Fruit fly (Drosophila melanogaster) whole organism, prepupa: Measurements from ENCODE around the gene CG10383.
A peak's percentile ranks its signal among the peaks of the same experiment; 100 is the strongest.

ENCODE experiments used
- Blimp-1 ChIP-seq: fragments of 200-800 bp; sonication (Bioruptor generic); optimal IDR thresholded peaks from 3 replicates; lab custom pipeline; 2017; ENCODE audit warnings: missing biosample characterization, missing genetic modification characterization, mild to moderate bottlenecking, moderate library complexity, missing genetic modification reagents
- CG10631 ChIP-seq: fragments of 200-800 bp; sonication (Bioruptor generic); optimal IDR thresholded peaks from 2 replicates; lab custom pipeline; 2016; ENCODE audit warnings: missing biosample characterization, missing genetic modification characterization
- CG10669 ChIP-seq: fragments of 200-800 bp; sonication (Bioruptor generic); optimal IDR thresholded peaks from 3 replicates; lab custom pipeline; 2018; ENCODE audit warnings: missing biosample characterization, mild to moderate bottlenecking, missing genetic modification characterization, moderate library complexity
- CG11294 ChIP-seq: fragments of 200-800 bp; sonication (Bioruptor generic); IDR thresholded peaks from 2 replicates; pipeline ENCODE4 v1.3.6; 2022; ENCODE audit warnings: missing biosample characterization, missing genetic modification characterization
- CG11762 ChIP-seq: fragments of 200-800 bp; sonication (Bioruptor generic); optimal IDR thresholded peaks from 3 replicates; lab custom pipeline; 2016; ENCODE audit warnings: missing biosample characterization, missing genetic modification characterization; ENCODE audit not compliant: insufficient read depth
- CG11902 ChIP-seq: fragments of 200-800 bp; sonication (Bioruptor generic); optimal IDR thresholded peaks from 3 replicates; lab custom pipeline; 2016; ENCODE audit warnings: missing biosample characterization, missing genetic modification characterization
- CG15336 ChIP-seq: fragments of 200-800 bp; sonication (Bioruptor generic); IDR thresholded peaks from 2 replicates; pipeline ENCODE4 v1.3.6; 2022; ENCODE audit warnings: missing biosample characterization, missing genetic modification characterization
- CG1621 ChIP-seq: fragments of 200-800 bp; sonication (Bioruptor generic); optimal IDR thresholded peaks from 3 replicates; lab custom pipeline; 2018; ENCODE audit warnings: missing biosample characterization, mild to moderate bottlenecking, missing genetic modification characterization
- CG3032 ChIP-seq: fragments of 200-800 bp; optimal IDR thresholded peaks from 2 replicates; lab custom pipeline; 2019; ENCODE audit warnings: missing biosample characterization, mild to moderate bottlenecking, missing genetic modification characterization, moderate library complexity
- CG34406 ChIP-seq: fragments of 200-800 bp; sonication (Bioruptor generic); optimal IDR thresholded peaks from 3 replicates; lab custom pipeline; 2016; ENCODE audit warnings: missing biosample characterization, missing genetic modification characterization
- CG4318 ChIP-seq: fragments of 200-800 bp; sonication (Bioruptor generic); optimal IDR thresholded peaks from 3 replicates; lab custom pipeline; 2017; ENCODE audit warnings: missing biosample characterization, mild to moderate bottlenecking, missing genetic modification characterization
- CG6163 ChIP-seq: fragments of 200-800 bp; sonication (Bioruptor generic); IDR thresholded peaks from 3 replicates; pipeline ENCODE4 v1.3.6; 2022; ENCODE audit warnings: missing biosample characterization, missing genetic modification characterization
- CG6792 ChIP-seq: fragments of 200-800 bp; sonication (Bioruptor generic); optimal IDR thresholded peaks from 3 replicates; lab custom pipeline; 2016; ENCODE audit warnings: missing biosample characterization, missing genetic modification characterization
- CG6854 ChIP-seq: fragments of 200-800 bp; sonication (Bioruptor generic); optimal IDR thresholded peaks from 2 replicates; lab custom pipeline; 2017; ENCODE audit warnings: missing biosample characterization, mild to moderate bottlenecking, missing genetic modification characterization
- CG8119 ChIP-seq: fragments of 200-800 bp; sonication (Bioruptor generic); IDR thresholded peaks from 3 replicates; pipeline ENCODE4 v1.3.6; 2022; ENCODE audit warnings: missing biosample characterization, missing genetic modification characterization
- CG8632 ChIP-seq: fragments of 200-800 bp; sonication (Bioruptor generic); optimal IDR thresholded peaks from 3 replicates; lab custom pipeline; 2016; ENCODE audit warnings: missing biosample characterization, missing genetic modification characterization
- CG9139 ChIP-seq: fragments of 200-800 bp; sonication (Bioruptor generic); optimal IDR thresholded peaks from 3 replicates; lab custom pipeline; 2017; ENCODE audit warnings: missing biosample characterization, mild to moderate bottlenecking, missing genetic modification characterization
- Eip75B ChIP-seq: fragments of 200-800 bp; sonication (Bioruptor generic); optimal IDR thresholded peaks from 3 replicates; lab custom pipeline; 2016; ENCODE audit warnings: missing biosample characterization, missing genetic modification characterization
- Eip93F ChIP-seq: fragments of 200-800 bp; sonication (Bioruptor generic); optimal IDR thresholded peaks from 2 replicates; lab custom pipeline; 2016; ENCODE audit warnings: missing biosample characterization, mild to moderate bottlenecking, missing genetic modification characterization
- Ets96B ChIP-seq: fragments of 200-800 bp; optimal IDR thresholded peaks from 2 replicates; lab custom pipeline; 2019; ENCODE audit warnings: missing biosample characterization, mild to moderate bottlenecking, missing genetic modification characterization, moderate library complexity
- Gug ChIP-seq: fragments of 200-800 bp; sonication (Bioruptor generic); IDR thresholded peaks from 2 replicates; pipeline ENCODE4 v1.3.6; 2022; ENCODE audit warnings: missing biosample characterization, missing genetic modification characterization
- Hr38 ChIP-seq: sonication (Bioruptor generic); optimal IDR thresholded peaks from 2 replicates; lab custom pipeline; 2016; ENCODE audit warnings: missing biosample characterization, missing genetic modification characterization
- Hr39 ChIP-seq: fragments of 200-800 bp; sonication (Bioruptor generic); optimal IDR thresholded peaks from 2 replicates; lab custom pipeline; 2016; ENCODE audit warnings: missing biosample characterization, missing genetic modification characterization
- Hr4 ChIP-seq: fragments of 200-800 bp; sonication (Bioruptor generic); optimal IDR thresholded peaks from 3 replicates; lab custom pipeline; 2016; ENCODE audit warnings: missing biosample characterization, missing genetic modification characterization
- Lpt ChIP-seq: fragments of 200-800 bp; sonication (Bioruptor generic); optimal IDR thresholded peaks from 3 replicates; lab custom pipeline; 2016; ENCODE audit warnings: missing biosample characterization, missing genetic modification characterization
- OdsH ChIP-seq: fragments of 200-800 bp; sonication (Bioruptor generic); optimal IDR thresholded peaks from 3 replicates; lab custom pipeline; 2016; ENCODE audit warnings: missing biosample characterization, missing genetic modification characterization
- Smox ChIP-seq: fragments of 200-800 bp; sonication (Bioruptor generic); optimal IDR thresholded peaks from 3 replicates; lab custom pipeline; 2016; ENCODE audit warnings: missing biosample characterization, missing genetic modification characterization
- Sox102F ChIP-seq: fragments of 200-800 bp; sonication (Bioruptor generic); optimal IDR thresholded peaks from 2 replicates; lab custom pipeline; 2016; ENCODE audit warnings: missing biosample characterization, mild to moderate bottlenecking, missing genetic modification characterization
- Sox14 ChIP-seq: fragments of 200-800 bp; sonication (Bioruptor generic); optimal IDR thresholded peaks from 3 replicates; lab custom pipeline; 2016; ENCODE audit warnings: missing biosample characterization, missing genetic modification characterization
- Sox15 ChIP-seq: fragments of 200-800 bp; sonication (Bioruptor generic); optimal IDR thresholded peaks from 3 replicates; lab custom pipeline; 2016; ENCODE audit warnings: missing biosample characterization, missing genetic modification characterization
- achi ChIP-seq: fragments of 200-800 bp; sonication (Bioruptor generic); optimal IDR thresholded peaks from 3 replicates; lab custom pipeline; 2016; ENCODE audit warnings: missing biosample characterization, missing genetic modification characterization
- acj6 ChIP-seq: fragments of 200-800 bp; sonication (Bioruptor generic); optimal IDR thresholded peaks from 3 replicates; lab custom pipeline; 2016; ENCODE audit warnings: missing biosample characterization, missing genetic modification characterization
- cyc ChIP-seq: fragments of 200-800 bp; sonication (Bioruptor generic); optimal IDR thresholded peaks from 3 replicates; lab custom pipeline; 2016; ENCODE audit warnings: missing biosample characterization, missing genetic modification characterization
- dac ChIP-seq: fragments of 200-800 bp; sonication (Bioruptor generic); optimal IDR thresholded peaks from 2 replicates; lab custom pipeline; 2017; ENCODE audit warnings: missing biosample characterization, mild to moderate bottlenecking, missing genetic modification characterization
- esn ChIP-seq: fragments of 200-800 bp; sonication (Bioruptor generic); optimal IDR thresholded peaks from 2 replicates; lab custom pipeline; 2016; ENCODE audit warnings: missing biosample characterization, mild to moderate bottlenecking, missing genetic modification characterization, moderate library complexity
- fd59A ChIP-seq: fragments of 200-800 bp; sonication (Bioruptor generic); optimal IDR thresholded peaks from 2 replicates; lab custom pipeline; 2017; ENCODE audit warnings: missing biosample characterization, mild to moderate bottlenecking, missing genetic modification characterization, missing genetic modification reagents
- fd85E ChIP-seq: fragments of 200-800 bp; sonication (Bioruptor generic); optimal IDR thresholded peaks from 3 replicates; lab custom pipeline; 2016; ENCODE audit warnings: missing biosample characterization, missing genetic modification characterization
- fkh ChIP-seq: fragments of 200-800 bp; sonication (Bioruptor generic); optimal IDR thresholded peaks from 3 replicates; lab custom pipeline; 2017; ENCODE audit warnings: missing biosample characterization, mild to moderate bottlenecking, missing genetic modification characterization, moderate library complexity
- lz ChIP-seq: fragments of 200-800 bp; sonication (Bioruptor generic); optimal IDR thresholded peaks from 3 replicates; lab custom pipeline; 2016; ENCODE audit warnings: missing biosample characterization, missing genetic modification characterization
- net ChIP-seq: fragments of 200-800 bp; sonication (Bioruptor generic); optimal IDR thresholded peaks from 3 replicates; lab custom pipeline; 2016; ENCODE audit warnings: missing biosample characterization, missing genetic modification characterization
- pdm3 ChIP-seq: fragments of 200-800 bp; sonication (Bioruptor generic); optimal IDR thresholded peaks from 3 replicates; lab custom pipeline; 2016; ENCODE audit warnings: missing biosample characterization, missing genetic modification characterization
- salr ChIP-seq, 2 experiments: fragments of 200-800 bp; sonication (Bioruptor generic); optimal IDR thresholded peaks; 3 replicates each; lab custom pipeline; 2016 to 2018; ENCODE audit warnings: missing biosample characterization in 2 of 2, missing genetic modification characterization in 2 of 2, mild to moderate bottlenecking in 1 of 2
- spab ChIP-seq: fragments of 200-800 bp; sonication (Bioruptor generic); optimal IDR thresholded peaks from 2 replicates; lab custom pipeline; 2017; ENCODE audit warnings: missing biosample characterization, mild to moderate bottlenecking, missing genetic modification characterization, missing genetic modification reagents
- ss ChIP-seq, 2 experiments: fragments of 200-800 bp; sonication (Bioruptor generic); optimal IDR thresholded peaks; 2 replicates in 1 of 2; 3 replicates in 1 of 2; lab custom pipeline; 2017 to 2018; ENCODE audit warnings: mild to moderate bottlenecking in 2 of 2, missing biosample characterization in 2 of 2, missing genetic modification characterization in 2 of 2, moderate library complexity in 1 of 2
- svp ChIP-seq: fragments of 200-800 bp; sonication (Bioruptor generic); peaks from one replicate; lab custom pipeline; 2016; ENCODE audit warnings: missing biosample characterization, missing genetic modification characterization
- topi ChIP-seq: fragments of 200-800 bp; sonication (Bioruptor generic); optimal IDR thresholded peaks from 3 replicates; lab custom pipeline; 2016; ENCODE audit warnings: missing biosample characterization, missing genetic modification characterization
- vri ChIP-seq: fragments of 200-800 bp; sonication (Bioruptor generic); optimal IDR thresholded peaks from 3 replicates; lab custom pipeline; 2016; ENCODE audit warnings: missing biosample characterization, mild to moderate bottlenecking, missing genetic modification characterization

The CG10383 gene

DNA sequence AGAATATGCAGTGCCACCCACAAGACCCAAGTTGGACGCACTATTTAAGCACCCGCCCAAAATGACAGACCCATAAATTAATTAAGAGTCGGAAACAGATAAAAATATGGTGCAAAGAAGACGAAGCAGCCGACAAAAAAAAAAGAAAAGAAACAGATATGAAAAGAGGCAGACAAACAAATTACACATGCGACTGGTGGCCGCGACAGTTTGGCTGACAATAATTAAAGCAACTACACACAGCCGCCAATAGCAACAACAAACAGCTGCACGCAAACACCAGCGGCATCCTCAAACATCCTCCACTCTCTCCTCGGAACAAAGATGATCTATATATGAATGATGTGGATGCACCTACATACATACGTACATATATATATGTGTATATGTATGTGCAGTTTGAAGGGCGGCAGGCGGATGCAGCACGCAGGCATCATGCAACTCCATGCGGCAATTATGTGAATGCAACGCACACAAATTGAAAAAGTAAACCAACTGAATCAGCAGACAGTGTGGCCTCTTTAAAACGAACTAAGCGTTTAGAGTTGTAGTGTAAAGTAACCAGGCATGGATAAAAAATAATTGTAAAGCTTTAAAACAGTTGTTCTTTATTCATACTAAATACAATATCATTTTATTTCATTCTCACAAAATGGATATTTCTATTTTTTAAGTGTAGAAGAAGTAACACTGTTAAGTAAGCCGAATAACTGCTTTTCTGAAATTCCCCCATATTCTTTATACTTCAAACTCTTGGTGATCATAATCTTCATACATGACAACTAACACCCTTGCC lies 47.3 kb downstream of the CG10383 start (continued):
- TF ChIP-seq CG8119 (peak; percentile 58; the same call in 2 of the 3 replicates), CG34406 (GFP tag; lab: Kevin White, UChicago) (peak; percentile 69), CG6854 (GFP tag; lab: Kevin White, UChicago) (no peak), Blimp-1 (no peak), dac (no peak), Hr4 (peak; percentile 78), Hr38 (GFP tag; lab: Kevin White, UChicago) (no peak), CG10669 (peak; percentile 18), spab (GFP tag; lab: Kevin White, UChicago) (no peak), Ets96B (peak; percentile 68), Sox14 (GFP tag; lab: Kevin White, UChicago) (peak; percentile 65), topi (GFP tag; lab: Kevin White, UChicago) (peak; percentile 62), fd59A (GFP tag; lab: Kevin White, UChicago) (peak; percentile 39), ss (GFP tag; optimal IDR thresholded peaks at IDR 0.05; lab: Kevin White, UChicago) (peak; percentile 35 to 84), CG11294 (GFP tag; lab: Robert Waterston, UW) (no peak), Eip75B (GFP tag; lab: Kevin White, UChicago) (peak; percentile 76), fkh (GFP tag; lab: Kevin White, UChicago) (peak; percentile 45), acj6 (peak; percentile 71), CG6163 (GFP tag; lab: Robert Waterston, UW) (peak; percentile 80), Hr39 (GFP tag; lab: Kevin White, UChicago) (peak; percentile 69), fd85E (GFP tag; lab: Kevin White, UChicago) (no peak), Sox15 (peak; percentile 44), Lpt (GFP tag; lab: Kevin White, UChicago) (peak; percentile 58), CG6792 (GFP tag; lab: Kevin White, UChicago) (peak; percentile 64), CG11902 (GFP tag; lab: Kevin White, UChicago) (peak; percentile 30), svp (GFP tag; lab: Kevin White, UChicago) (peak; percentile 79), Gug (no peak), vri (GFP tag; lab: Kevin White, UChicago) (peak; percentile 12), pdm3 (GFP tag; lab: Kevin White, UChicago) (peak; percentile 73), OdsH (GFP tag; lab: Kevin White, UChicago) (peak; percentile 74), Smox (peak; percentile 67), CG10631 (GFP tag; lab: Kevin White, UChicago) (peak; percentile 61), CG11762 (GFP tag; lab: Kevin White, UChicago) (no peak), salr (GFP tag; optimal IDR thresholded peaks at IDR 0.05; lab: Kevin White, UChicago) (peak; percentile 23 to 56), Sox102F (GFP tag; lab: Kevin White, UChicago) (peak; percentile 78), CG1621 (tag; lab: Kevin White, UChicago) (peak; percentile 47), CG9139 (GFP tag; lab: Kevin White, UChicago) (peak; percentile 18), Eip93F (GFP tag; lab: Kevin White, UChicago) (no peak), CG4318 (peak; percentile 23), CG8632 (GFP tag; lab: Kevin White, UChicago) (peak; percentile 56)

DNA sequence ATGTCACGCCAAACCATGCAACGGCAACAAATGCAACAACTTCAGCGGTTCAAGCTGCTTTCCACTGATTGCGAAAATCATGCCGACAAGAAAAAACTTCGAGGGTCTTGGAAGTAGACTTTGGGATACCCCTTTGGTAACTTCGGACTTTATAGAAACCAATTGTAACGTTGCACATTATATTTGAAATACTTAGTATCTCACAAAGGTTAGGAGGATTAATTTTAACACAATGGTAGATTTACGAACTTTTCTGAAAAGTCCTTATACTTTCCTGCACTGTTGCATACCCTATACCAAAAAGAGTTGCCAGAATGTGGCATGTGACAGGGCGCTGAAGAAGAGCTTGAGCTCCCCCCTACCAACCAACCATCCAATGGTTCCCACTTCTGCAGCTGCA lies 49.9 kb downstream of the CG10383 start:
- peak; percentile 61 for TF ChIP-seq CG15336 (GFP tag; lab: Robert Waterston, UW)
- TF ChIP-seq net (GFP tag; lab: Kevin White, UChicago): peak; percentile 72
- peak; percentile 60 for TF ChIP-seq CG3032 (tag; lab: Kevin White, UChicago)
- TF ChIP-seq topi (GFP tag; lab: Kevin White, UChicago): peak; percentile 71
- TF ChIP-seq CG8119: peak; percentile 66; the same call in 2 of the 3 replicates
- TF ChIP-seq Hr39 (GFP tag; lab: Kevin White, UChicago): peak; percentile 81
- TF ChIP-seq svp (GFP tag; lab: Kevin White, UChicago): peak; percentile 88
- TF ChIP-seq Gug: peak; percentile 34; the same call in 1 of the 2 replicates
- TF ChIP-seq dac: no peak
- TF ChIP-seq cyc (GFP tag; lab: Kevin White, UChicago): peak; percentile 72
- peak; percentile 10 for TF ChIP-seq fd59A (GFP tag; lab: Kevin White, UChicago)
- peak; percentile 65 for TF ChIP-seq CG34406 (GFP tag; lab: Kevin White, UChicago)
- peak; percentile 58 for TF ChIP-seq CG11902 (GFP tag; lab: Kevin White, UChicago)
- peak; percentile 49 for TF ChIP-seq Sox15
- peak; percentile 16 for TF ChIP-seq CG6854 (GFP tag; lab: Kevin White, UChicago)
- TF ChIP-seq CG10669: peak; percentile 70
- TF ChIP-seq fd85E (GFP tag; lab: Kevin White, UChicago): no peak
- peak; percentile 79 for TF ChIP-seq CG6792 (GFP tag; lab: Kevin White, UChicago)
- TF ChIP-seq salr (GFP tag; optimal IDR thresholded peaks at IDR 0.05; lab: Kevin White, UChicago): peak in 1 of 2 experiments; percentile 64
- peak; percentile 66 for TF ChIP-seq Hr4
- peak; percentile 69 for TF ChIP-seq lz (GFP tag; lab: Kevin White, UChicago)
- peak; percentile 64 for TF ChIP-seq achi (GFP tag; lab: Kevin White, UChicago)
- TF ChIP-seq Eip93F (GFP tag; lab: Kevin White, UChicago): peak; percentile 47
- peak; percentile 83 for TF ChIP-seq esn (GFP tag; lab: Kevin White, UChicago)
